Fruit fly (Drosophila melanogaster) whole organism, embryonic: ENCODE data around the gene CG2540.
A peak's percentile ranks its signal among the peaks of the same experiment; 100 is the strongest.

Experiments used
- Atf6 ChIP-seq: fragments of 200-800 bp; sonication (Bioruptor generic); IDR thresholded peaks from 2 replicates; pipeline ENCODE4 v1.3.6; 2022; ENCODE audit warnings: missing biosample characterization, missing genetic modification characterization
- Awh ChIP-seq: fragments of 200-800 bp; sonication (Bioruptor generic); IDR thresholded peaks from 2 replicates; pipeline ENCODE4, ENCODE4 v1.3.6; 2022; ENCODE audit warnings: missing biosample characterization, missing genetic modification characterization
- CG10209 ChIP-seq: fragments of 200-800 bp; sonication (Bioruptor generic); optimal IDR thresholded peaks from 3 replicates; lab custom pipeline; 2017; ENCODE audit warnings: missing biosample characterization, mild to moderate bottlenecking, missing genetic modification characterization, missing genetic modification reagents
- CG10267 ChIP-seq: fragments of 200-800 bp; sonication (Bioruptor generic); optimal IDR thresholded peaks from 2 replicates; lab custom pipeline; 2018; ENCODE audit warnings: missing biosample characterization, mild to moderate bottlenecking, missing genetic modification characterization, moderate library complexity
- CG11247 ChIP-seq: fragments of 200-800 bp; sonication (Bioruptor generic); IDR thresholded peaks from 2 replicates; pipeline ENCODE4 v1.3.6; 2022; ENCODE audit warnings: missing biosample characterization, missing genetic modification characterization
- CG11398 ChIP-seq: fragments of 200-800 bp; sonication (Bioruptor generic); optimal IDR thresholded peaks from 2 replicates; lab custom pipeline; 2016; ENCODE audit warnings: missing biosample characterization, missing genetic modification characterization
- CG12155 ChIP-seq: fragments of 200-800 bp; sonication (Bioruptor generic); optimal IDR thresholded peaks from 3 replicates; lab custom pipeline; 2016; ENCODE audit warnings: missing biosample characterization, missing genetic modification characterization
- CG12659 ChIP-seq: fragments of 200-800 bp; sonication (Bioruptor generic); optimal IDR thresholded peaks from 3 replicates; lab custom pipeline; 2017; ENCODE audit warnings: mild to moderate bottlenecking, missing biosample characterization, missing genetic modification reagents, missing genetic modification characterization
- CG12769 ChIP-seq: fragments of 200-800 bp; sonication (Bioruptor generic); optimal IDR thresholded peaks from 2 replicates; lab custom pipeline; 2019; ENCODE audit warnings: missing biosample characterization, mild to moderate bottlenecking, missing genetic modification characterization, moderate library complexity
- CG13624 ChIP-seq: fragments of 200-800 bp; sonication (Bioruptor generic); optimal IDR thresholded peaks from 2 replicates; lab custom pipeline; 2016; ENCODE audit warnings: missing biosample characterization, missing genetic modification characterization
- CG14710 ChIP-seq: fragments of 200-800 bp; sonication (Bioruptor generic); optimal IDR thresholded peaks from 3 replicates; lab custom pipeline; 2019; ENCODE audit warnings: missing biosample characterization, mild to moderate bottlenecking, missing genetic modification characterization, moderate library complexity
- CG15073 ChIP-seq: fragments of 200-800 bp; sonication (Bioruptor generic); optimal IDR thresholded peaks from 2 replicates; lab custom pipeline; 2016; ENCODE audit warnings: missing biosample characterization, missing genetic modification characterization
- CG15479 ChIP-seq: fragments of 200-800 bp; sonication (Bioruptor generic); optimal IDR thresholded peaks from 3 replicates; lab custom pipeline; 2019; ENCODE audit warnings: missing biosample characterization, mild to moderate bottlenecking, missing genetic modification characterization, moderate library complexity
- CG15514 ChIP-seq: fragments of 200-800 bp; sonication (Bioruptor generic); optimal IDR thresholded peaks from 3 replicates; lab custom pipeline; 2017; ENCODE audit warnings: missing biosample characterization, missing genetic modification characterization, mild to moderate bottlenecking, moderate library complexity, missing genetic modification reagents
- CG15696 ChIP-seq: fragments of 200-800 bp; sonication (Bioruptor generic); optimal IDR thresholded peaks from 2 replicates; lab custom pipeline; 2019; ENCODE audit warnings: missing biosample characterization, mild to moderate bottlenecking, missing genetic modification characterization, moderate library complexity
- CG1602 ChIP-seq: fragments of 200-800 bp; sonication (Bioruptor generic); optimal IDR thresholded peaks from 3 replicates; lab custom pipeline; 2016; ENCODE audit warnings: missing biosample characterization, missing genetic modification characterization
- CG16863 ChIP-seq: fragments of 200-800 bp; sonication (Bioruptor generic); optimal IDR thresholded peaks from 3 replicates; lab custom pipeline; 2016; ENCODE audit warnings: missing biosample characterization, missing genetic modification characterization
- CG18476 ChIP-seq: fragments of 200-800 bp; sonication (Bioruptor generic); optimal IDR thresholded peaks from 2 replicates; lab custom pipeline; 2016; ENCODE audit warnings: missing biosample characterization, mild to moderate bottlenecking, missing genetic modification characterization
- CG2712 ChIP-seq: fragments of 200-800 bp; optimal IDR thresholded peaks from 3 replicates; lab custom pipeline; 2019; ENCODE audit warnings: missing biosample characterization, mild to moderate bottlenecking, missing genetic modification characterization, moderate library complexity
- CG3163 ChIP-seq: fragments of 200-800 bp; sonication (Bioruptor generic); optimal IDR thresholded peaks from 3 replicates; lab custom pipeline; 2016; ENCODE audit warnings: missing biosample characterization, missing genetic modification characterization
- CG34422 ChIP-seq: fragments of 200-800 bp; sonication (Bioruptor generic); IDR thresholded peaks from 3 replicates; pipeline ENCODE4 v1.3.6; 2022; ENCODE audit warnings: missing biosample characterization, missing genetic modification characterization
- CG8290 ChIP-seq, 3 experiments: fragments of 200-800 bp; sonication (Bioruptor generic); optimal IDR thresholded peaks; 2 replicates each; lab custom pipeline; 2016 to 2019; ENCODE audit warnings: missing biosample characterization in 3 of 3, missing genetic modification characterization in 3 of 3, mild to moderate bottlenecking in 2 of 3, moderate library complexity in 1 of 3
- CG8359 ChIP-seq: fragments of 200-800 bp; sonication (Bioruptor generic); optimal IDR thresholded peaks from 2 replicates; lab custom pipeline; 2017; ENCODE audit warnings: missing biosample characterization, mild to moderate bottlenecking, missing genetic modification characterization, borderline replicate concordance
- CG8924 ChIP-seq: fragments of 200-800 bp; optimal IDR thresholded peaks from 3 replicates; lab custom pipeline; 2019; ENCODE audit warnings: missing biosample characterization, mild to moderate bottlenecking, missing genetic modification characterization, moderate library complexity
- CoRest ChIP-seq: fragments of 200-800 bp; sonication (Bioruptor generic); optimal IDR thresholded peaks from 3 replicates; lab custom pipeline; 2018; ENCODE audit warnings: missing biosample characterization, mild to moderate bottlenecking, missing genetic modification characterization, moderate library complexity
- Deaf1 ChIP-seq: fragments of 200-800 bp; optimal IDR thresholded peaks from 3 replicates; lab custom pipeline; 2019; ENCODE audit warnings: missing biosample characterization, mild to moderate bottlenecking, missing genetic modification characterization, moderate library complexity
- HmgZ ChIP-seq: fragments of 200-800 bp; sonication (Bioruptor generic); optimal IDR thresholded peaks from 2 replicates; lab custom pipeline; 2018; ENCODE audit warnings: missing biosample characterization, mild to moderate bottlenecking, missing genetic modification characterization
- Hmr ChIP-seq: fragments of 200-800 bp; sonication (Bioruptor generic); optimal IDR thresholded peaks from 3 replicates; lab custom pipeline; 2017; ENCODE audit warnings: mild to moderate bottlenecking, missing biosample characterization, missing genetic modification reagents, missing genetic modification characterization
- Med ChIP-seq: fragments of 200-800 bp; sonication (Bioruptor generic); peaks from one replicate; lab custom pipeline; 2016; ENCODE audit warnings: missing biosample characterization, missing genetic modification characterization, mild to moderate bottlenecking, inconsistent platforms, moderate library complexity
- ac ChIP-seq: fragments of 200-800 bp; sonication (Bioruptor generic); optimal IDR thresholded peaks from 3 replicates; lab custom pipeline; 2017; ENCODE audit warnings: missing biosample characterization, mild to moderate bottlenecking, missing genetic modification characterization
- ase ChIP-seq: fragments of 200-800 bp; sonication (Bioruptor generic); IDR thresholded peaks from 3 replicates; pipeline ENCODE4 v1.3.6; 2022; ENCODE audit warnings: missing biosample characterization, missing genetic modification characterization
- ato ChIP-seq: fragments of 200-800 bp; sonication (Bioruptor generic); IDR thresholded peaks from 2 replicates; pipeline ENCODE4 v1.3.6; 2022; ENCODE audit warnings: missing biosample characterization, missing genetic modification characterization; ENCODE audit not compliant: partially characterized antibody
- cg ChIP-seq: fragments of 200-800 bp; sonication (Bioruptor generic); optimal IDR thresholded peaks from 3 replicates; lab custom pipeline; 2019; ENCODE audit warnings: missing biosample characterization, mild to moderate bottlenecking, missing genetic modification characterization, moderate library complexity
- chn ChIP-seq: fragments of 200-800 bp; sonication (Bioruptor generic); optimal IDR thresholded peaks from 2 replicates; lab custom pipeline; 2016; ENCODE audit warnings: missing biosample characterization, missing genetic modification characterization
- dati ChIP-seq: fragments of 200-800 bp; sonication (Bioruptor generic); IDR thresholded peaks from 2 replicates; pipeline ENCODE4 v1.3.6; 2022; ENCODE audit warnings: missing biosample characterization, missing genetic modification characterization
- eve ChIP-seq, 2 experiments: fragments of >200 bp; optimal IDR thresholded peaks; 2 replicates each; lab custom pipeline; 2017; ENCODE audit warnings: missing biosample characterization in 2 of 2, missing genetic modification characterization in 2 of 2
- ewg ChIP-seq: fragments of 200-800 bp; sonication (Bioruptor generic); optimal IDR thresholded peaks from 3 replicates; lab custom pipeline; 2017; ENCODE audit warnings: mild to moderate bottlenecking, missing biosample characterization, missing genetic modification reagents, missing genetic modification characterization
- exex ChIP-seq: fragments of 200-800 bp; sonication (Bioruptor generic); optimal IDR thresholded peaks from 4 replicates; lab custom pipeline; 2018; ENCODE audit warnings: missing biosample characterization, mild to moderate bottlenecking, missing genetic modification characterization, moderate library complexity
- gcm ChIP-seq: fragments of 200-800 bp; sonication (Bioruptor generic); optimal IDR thresholded peaks from 2 replicates; lab custom pipeline; 2019; ENCODE audit warnings: missing biosample characterization, mild to moderate bottlenecking, missing genetic modification characterization, moderate library complexity
- gem ChIP-seq: fragments of 200-800 bp; sonication (Bioruptor generic); optimal IDR thresholded peaks from 2 replicates; lab custom pipeline; 2019; ENCODE audit warnings: missing biosample characterization, mild to moderate bottlenecking, missing genetic modification characterization, moderate library complexity
- h ChIP-seq: fragments of >200 bp; optimal IDR thresholded peaks from 2 replicates; lab custom pipeline; 2017
- otp ChIP-seq: fragments of 200-800 bp; sonication (Bioruptor generic); IDR thresholded peaks from 3 replicates; pipeline ENCODE4, ENCODE4 v1.3.6; 2022; ENCODE audit warnings: missing biosample characterization, missing genetic modification characterization
- pho ChIP-seq: fragments of 200-800 bp; sonication (Bioruptor generic); optimal IDR thresholded peaks from 2 replicates; lab custom pipeline; 2016; ENCODE audit warnings: missing biosample characterization, missing genetic modification characterization
- pros ChIP-seq: fragments of 200-800 bp; sonication (Bioruptor generic); optimal IDR thresholded peaks from 3 replicates; lab custom pipeline; 2019; ENCODE audit warnings: missing biosample characterization, mild to moderate bottlenecking, missing genetic modification characterization, moderate library complexity
- row ChIP-seq: fragments of 200-800 bp; sonication (Bioruptor generic); IDR thresholded peaks from 3 replicates; pipeline ENCODE4 v1.3.6; 2022; ENCODE audit warnings: missing biosample characterization, missing genetic modification characterization
- stwl ChIP-seq: fragments of 200-800 bp; sonication (Bioruptor generic); optimal IDR thresholded peaks from 3 replicates; lab custom pipeline; 2018; ENCODE audit warnings: missing biosample characterization, mild to moderate bottlenecking, missing genetic modification characterization, moderate library complexity
- tll ChIP-seq, 2 experiments: fragments of 200-800 bp in 1 of 2; fragments of >200 bp in 1 of 2; sonication (Bioruptor generic) in 1 of 2; optimal IDR thresholded peaks; 2 replicates each; lab custom pipeline; 2017 to 2019; ENCODE audit warnings: missing biosample characterization in 2 of 2, missing genetic modification characterization in 2 of 2, mild to moderate bottlenecking in 1 of 2, moderate library complexity in 1 of 2
- tup ChIP-seq: fragments of 200-800 bp; sonication (Bioruptor generic); optimal IDR thresholded peaks from 2 replicates; lab custom pipeline; 2016; ENCODE audit warnings: missing biosample characterization, mild to moderate bottlenecking, missing genetic modification characterization, moderate library complexity
- zf30C ChIP-seq: fragments of 200-800 bp; sonication (Bioruptor generic); optimal IDR thresholded peaks from 3 replicates; lab custom pipeline; 2018; ENCODE audit warnings: missing biosample characterization, mild to moderate bottlenecking, missing genetic modification characterization

The CG2540 gene

dm6 chrX:12660030-12660630, 30.5 kb downstream of the CG2540 start (continued):
- TF ChIP-seq Atf6 (GFP tag; lab: Robert Waterston, UW) (peak; percentile 61), CG8290 (GFP tag; optimal IDR thresholded peaks at IDR 0.05; lab: Kevin White, UChicago) (no peak), CG8290 (tag; optimal IDR thresholded peaks at IDR 0.05; lab: Kevin White, UChicago) (peak; percentile 3 to 4), ac (GFP tag; lab: Kevin White, UChicago) (peak; percentile 59), CG10267 (peak; percentile 10), gcm (GFP tag; lab: Kevin White, UChicago) (peak; percentile 8), row (GFP tag; lab: Robert Waterston, UW) (peak; percentile 8; the same call in 1 of the 3 replicates), Awh (GFP tag; lab: Robert Waterston, UW) (no peak), ato (GFP tag; lab: Robert Waterston, UW) (no peak), CG12155 (no peak), CG15073 (GFP tag; lab: Kevin White, UChicago) (no peak), CG15479 (peak; percentile 98), CG8359 (GFP tag; lab: Kevin White, UChicago) (no peak), CG11398 (GFP tag; lab: Kevin White, UChicago) (peak; percentile 16), stwl (tag; lab: Kevin White, UChicago) (no peak), HmgZ (tag; lab: Kevin White, UChicago) (peak; percentile 30), CG1602 (GFP tag; lab: Kevin White, UChicago) (no peak), dati (no peak), CG8924 (tag; lab: Kevin White, UChicago) (peak; percentile 47), CG13624 (no peak), CG15514 (GFP tag; lab: Kevin White, UChicago) (no peak), tll (GFP tag; optimal IDR thresholded peaks at IDR 0.05; lab: Kevin White, UChicago) (no peak), cg (peak; percentile 82), CG11247 (GFP tag; lab: Robert Waterston, UW) (no peak), chn (no peak), h (no peak), Med (GFP tag; lab: Kevin White, UChicago) (peak; percentile 78), pho (GFP tag; lab: Kevin White, UChicago) (no peak), CG3163 (peak; percentile 46), eve (GFP tag; optimal IDR thresholded peaks at IDR 0.05; lab: Kevin White, UChicago) (peak in 1 of 2 experiments; percentile 10), otp (GFP tag; lab: Robert Waterston, UW) (no peak), CG18476 (GFP tag; lab: Kevin White, UChicago) (no peak), CG2712 (no peak), ase (GFP tag; lab: Robert Waterston, UW) (no peak), CG14710 (no peak), CG16863 (GFP tag; lab: Kevin White, UChicago) (no peak), exex (tag; lab: Kevin White, UChicago) (peak; percentile 38), CG12659 (no peak), ewg (GFP tag; lab: Kevin White, UChicago) (no peak), CoRest (tag; lab: Kevin White, UChicago) (no peak), pros (GFP tag; lab: Kevin White, UChicago) (peak; percentile 86), CG10209 (GFP tag; lab: Kevin White, UChicago) (peak; percentile 0), Hmr (GFP tag; lab: Kevin White, UChicago) (peak; percentile 10), CG12769 (tag; lab: Kevin White, UChicago) (peak; percentile 28), zf30C (peak; percentile 8), CG15696 (tag; lab: Kevin White, UChicago) (peak; percentile 77), gem (tag; lab: Kevin White, UChicago) (peak; percentile 17), Deaf1 (tag; lab: Kevin White, UChicago) (peak; percentile 74), tup (no peak), CG34422 (GFP tag; lab: Robert Waterston, UW) (no peak)
